Fruit fly (Drosophila melanogaster): Measurements from ENCODE around the gene X11Lbeta.

Gene X11Lbeta

DNA sequence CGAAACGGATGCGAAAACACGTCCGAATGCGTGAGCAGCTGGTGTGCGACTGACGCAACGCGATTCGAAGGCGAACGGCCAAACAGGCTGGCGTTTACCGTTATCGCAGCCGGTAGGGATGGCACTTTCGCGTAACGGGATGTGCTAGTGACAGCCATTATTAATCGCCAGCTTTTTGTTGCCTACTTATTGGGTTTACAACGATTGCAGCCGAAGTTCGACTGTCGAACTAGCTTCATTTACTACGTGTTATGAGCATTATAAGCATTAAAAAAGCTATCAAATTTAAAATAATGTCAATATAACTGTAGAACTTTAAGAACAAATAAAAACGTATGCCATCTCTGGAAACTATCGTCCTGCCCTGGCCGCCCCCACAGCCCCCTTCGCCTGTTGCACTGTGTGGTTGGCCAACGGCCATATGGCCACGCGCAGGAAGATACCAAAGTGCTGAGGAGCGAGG lies 130.1 kb downstream of the X11Lbeta start, which contains the start of gene Rph (continued):
- TF ChIP-seq gcm2 (GFP tag; optimal IDR thresholded peaks at IDR 0.05) (no peak), CG15696 (tag; optimal IDR thresholded peaks at IDR 0.05) (no peak), CG11723 (GFP tag; optimal IDR thresholded peaks at IDR 0.05) (no peak), Xrp1 (GFP tag; IDR thresholded peaks at IDR 0.05) (0 out of 2 replicates have a peak, but pooled peaks have one; percentile 12), CG7372 (GFP tag; IDR thresholded peaks at IDR 0.05) (no peak), CG3838 (GFP tag; optimal IDR thresholded peaks at IDR 0.05) (no peak), unc-4 (GFP tag; IDR thresholded peaks at IDR 0.05; ENCODE audit: partially characterized antibody) (peak; percentile 65; the same call in 1 of the 2 replicates), CG4707 (GFP tag; optimal IDR thresholded peaks at IDR 0.05) (no peak), Hr39 (optimal IDR thresholded peaks at IDR 0.05) (no peak), CG3281 (GFP tag; optimal IDR thresholded peaks at IDR 0.05) (no peak), zen2 (GFP tag; IDR thresholded peaks at IDR 0.05; ENCODE audit: partially characterized antibody) (no peak), CG8765 (GFP tag; IDR thresholded peaks at IDR 0.05) (no peak), CG17829 (tag; optimal IDR thresholded peaks at IDR 0.05) (no peak), CG8281 (tag; optimal IDR thresholded peaks at IDR 0.05) (no peak), Nf-YC (tag; optimal IDR thresholded peaks at IDR 0.05) (peak; percentile 9), HLH54F (GFP tag; optimal IDR thresholded peaks at IDR 0.05) (peak; percentile 3), CG15073 (GFP tag; optimal IDR thresholded peaks at IDR 0.05) (no peak), Drgx (GFP tag; IDR thresholded peaks at IDR 0.05) (no peak), CG6254 (GFP tag; optimal IDR thresholded peaks at IDR 0.05) (no peak), dm (GFP tag; optimal IDR thresholded peaks at IDR 0.05) (no peak), gce (GFP tag; IDR thresholded peaks at IDR 0.05) (no peak), da (GFP tag; optimal IDR thresholded peaks at IDR 0.05) (no peak), CG11093 (GFP tag; IDR thresholded peaks at IDR 0.05) (no peak), pnt (GFP tag; optimal IDR thresholded peaks at IDR 0.05) (no peak), trh (GFP tag; optimal IDR thresholded peaks at IDR 0.05) (no peak), nerfin-1 (tag; optimal IDR thresholded peaks at IDR 0.05) (no peak), CG3065 (GFP tag; optimal IDR thresholded peaks at IDR 0.05) (no peak), aop (GFP tag; IDR thresholded peaks at IDR 0.05) (no peak), luna (GFP tag; optimal IDR thresholded peaks at IDR 0.05) (no peak), hth (optimal IDR thresholded peaks at IDR 0.05) (no peak), onecut (GFP tag; IDR thresholded peaks at IDR 0.05) (no peak), Mes4 (GFP tag; optimal IDR thresholded peaks at IDR 0.05) (no peak), CG8359 (GFP tag; optimal IDR thresholded peaks at IDR 0.05; ENCODE audit: borderline replicate concordance) (no peak), CG7271 (tag; optimal IDR thresholded peaks at IDR 0.05) (no peak), CG2120 (GFP tag; optimal IDR thresholded peaks at IDR 0.05) (peak; percentile 66), odd (GFP tag; optimal IDR thresholded peaks at IDR 0.05) (no peak), tgo (GFP tag; IDR thresholded peaks at IDR 0.05) (no peak), HmgZ (tag; optimal IDR thresholded peaks at IDR 0.05) (no peak), her (GFP tag; optimal IDR thresholded peaks at IDR 0.05) (no peak), kay (GFP tag; optimal IDR thresholded peaks at IDR 0.05) (no peak), rib (GFP tag; IDR thresholded peaks at IDR 0.05) (no peak), ci (GFP tag; IDR thresholded peaks at IDR 0.05) (no peak), eve (GFP tag; optimal IDR thresholded peaks at IDR 0.05) (no peak), CG16863 (GFP tag; optimal IDR thresholded peaks at IDR 0.05) (no peak), Oaz (GFP tag; IDR thresholded peaks at IDR 0.05) (no peak), al (GFP tag; IDR thresholded peaks at IDR 0.05) (no peak), Hsf (GFP tag; optimal IDR thresholded peaks at IDR 0.05) (no peak), jigr1 (GFP tag; IDR thresholded peaks at IDR 0.05) (no peak), CG7963 (GFP tag; IDR thresholded peaks at IDR 0.05; ENCODE audit: partially characterized antibody) (no peak), CG7928 (GFP tag; optimal IDR thresholded peaks at IDR 0.05) (no peak), zfh1 (GFP tag; IDR thresholded peaks at IDR 0.05) (no peak), CG34376 (GFP tag; optimal IDR thresholded peaks at IDR 0.05) (peak; percentile 18), CG2116 (GFP tag; optimal IDR thresholded peaks at IDR 0.05) (no peak), dan (GFP tag; IDR thresholded peaks at IDR 0.05) (no peak)
